Worm (Caenorhabditis elegans): ENCODE measurements around the gene arrd-26.

Gene arrd-26

ce11 chrIV:2057462-2057861 is 8.5 kb upstream of the arrd-26 start:
- 0 out of 2 replicates have a peak, but pooled peaks have one; percentile 5 for TF ChIP-seq mcd-1 (GFP tag; IDR thresholded peaks at IDR 0.05)
- TF ChIP-seq zfh-2 (GFP tag; conservative IDR thresholded peaks at IDR 0.05) = peak; percentile 66; the same call in 1 of the 2 replicates
- no peak for TF ChIP-seq ceh-91 (GFP tag; IDR thresholded peaks at IDR 0.05)
- no peak for TF ChIP-seq mel-28 (tag; optimal IDR thresholded peaks at IDR 0.05; ENCODE audit: borderline replicate concordance)
- no peak for TF ChIP-seq lag-1 (GFP tag; IDR thresholded peaks at IDR 0.05)
- no peak for TF ChIP-seq nhr-27 (tag; optimal IDR thresholded peaks at IDR 0.05)
- no peak for TF ChIP-seq B0336.3 (GFP tag; IDR thresholded peaks at IDR 0.05)
- no peak for TF ChIP-seq ceh-100 (GFP tag; IDR thresholded peaks at IDR 0.05)
- TF ChIP-seq Y67H2A.10 (GFP tag; conservative IDR thresholded peaks at IDR 0.05) = no peak
- TF ChIP-seq K11D2.4 (GFP tag; IDR thresholded peaks at IDR 0.05) = no peak
- TF ChIP-seq tbx-9 (tag; optimal IDR thresholded peaks at IDR 0.05; ENCODE audit: borderline replicate concordance) = no peak
- no peak for TF ChIP-seq F37B4.10 (GFP tag; IDR thresholded peaks at IDR 0.05)

ce11 chrIV:2059011-2059410 is 7.0 kb upstream of the arrd-26 start, which contains the start of gene R05C11.2:
Gene R05C11.2 (minus strand): TSS chrIV:2059111.
- TF ChIP-seq ztf-18 (tag; optimal IDR thresholded peaks at IDR 0.05) (no peak), sdz-38 (tag; optimal IDR thresholded peaks at IDR 0.05) (no peak), tbp1 (GFP tag; optimal IDR thresholded peaks at IDR 0.05) (no peak), F33H1.4 (GFP tag; IDR thresholded peaks at IDR 0.05) (no peak), unc-130 (GFP tag; optimal IDR thresholded peaks at IDR 0.05) (no peak), K12H6.12 (tag; optimal IDR thresholded peaks at IDR 0.05) (no peak), nhr-179 (tag; optimal IDR thresholded peaks at IDR 0.05) (no peak), hlh-12 (tag; optimal IDR thresholded peaks at IDR 0.05) (no peak), dox-1 (GFP tag; IDR thresholded peaks at IDR 0.05) (no peak), egl-44 (GFP tag; IDR thresholded peaks at IDR 0.05) (no peak), Y53G8AR.9 (GFP tag; conservative IDR thresholded peaks at IDR 0.05) (no peak), F49E8.2 (tag; optimal IDR thresholded peaks at IDR 0.05; ENCODE audit: insufficient read depth) (no peak), F57C9.4 (tag; optimal IDR thresholded peaks at IDR 0.05) (no peak), pbrm-1 (GFP tag; IDR thresholded peaks at IDR 0.05) (no peak), ZK185.1 (tag; optimal IDR thresholded peaks at IDR 0.05; ENCODE audit: poor library complexity, severe bottlenecking) (no peak), ztf-6 (GFP tag; IDR thresholded peaks at IDR 0.05) (no peak)

ce11 chrIV:2077159-2077835 is 11.3 kb downstream of the arrd-26 start:
- TF ChIP-seq snpc-4 (GFP tag; optimal IDR thresholded peaks at IDR 0.05) = no peak
- peak in 3 of 4 experiments; percentile 21 to 57 (median 28) for TF ChIP-seq snpc-4 (tag; optimal IDR thresholded peaks at IDR 0.05)
- TF ChIP-seq rec-8 (tag; optimal IDR thresholded peaks at IDR 0.05) = no peak

- TF ChIP-seq nhr-80 (tag; optimal IDR thresholded peaks at IDR 0.05) = no peak
- no peak for TF ChIP-seq egl-18 (GFP tag; IDR thresholded peaks at IDR 0.05)
- no peak for TF ChIP-seq Y67H2A.10 (GFP tag; conservative IDR thresholded peaks at IDR 0.05)
- no peak for TF ChIP-seq madf-6 (GFP tag; IDR thresholded peaks at IDR 0.05)
- TF ChIP-seq bed-2 (GFP tag; IDR thresholded peaks at IDR 0.05) = no peak
- TF ChIP-seq tbp1 (GFP tag; optimal IDR thresholded peaks at IDR 0.05) = no peak
- TF ChIP-seq ekl-4 (GFP tag; IDR thresholded peaks at IDR 0.05) = no peak
- TF ChIP-seq tlf-1 (GFP tag; optimal IDR thresholded peaks at IDR 0.05) = no peak
- no peak for TF ChIP-seq ets-4 (GFP tag; optimal IDR thresholded peaks at IDR 0.05)
- TF ChIP-seq sptf-2 (GFP tag; optimal IDR thresholded peaks at IDR 0.05) = no peak
- TF ChIP-seq attf-6 (GFP tag; IDR thresholded peaks at IDR 0.05) = no peak
- TF ChIP-seq Y95B8A.8 (GFP tag; IDR thresholded peaks at IDR 0.05) = no peak
- TF ChIP-seq F10E7.11 (tag; optimal IDR thresholded peaks at IDR 0.05) = no peak
- no peak for TF ChIP-seq tbx-9 (tag; optimal IDR thresholded peaks at IDR 0.05; ENCODE audit: borderline replicate concordance)
- no peak for TF ChIP-seq ztf-22 (GFP tag; optimal IDR thresholded peaks at IDR 0.05)
- TF ChIP-seq T07F8.4 (tag; optimal IDR thresholded peaks at IDR 0.05) = no peak
- no peak for TF ChIP-seq him-1 (tag; optimal IDR thresholded peaks at IDR 0.05)
Observed at ce11 chrIV:2080340-2080739, 14.3 kb downstream of the arrd-26 start.
